Fruit fly (Drosophila melanogaster): ENCODE data around the gene CG3437.

DNA sequence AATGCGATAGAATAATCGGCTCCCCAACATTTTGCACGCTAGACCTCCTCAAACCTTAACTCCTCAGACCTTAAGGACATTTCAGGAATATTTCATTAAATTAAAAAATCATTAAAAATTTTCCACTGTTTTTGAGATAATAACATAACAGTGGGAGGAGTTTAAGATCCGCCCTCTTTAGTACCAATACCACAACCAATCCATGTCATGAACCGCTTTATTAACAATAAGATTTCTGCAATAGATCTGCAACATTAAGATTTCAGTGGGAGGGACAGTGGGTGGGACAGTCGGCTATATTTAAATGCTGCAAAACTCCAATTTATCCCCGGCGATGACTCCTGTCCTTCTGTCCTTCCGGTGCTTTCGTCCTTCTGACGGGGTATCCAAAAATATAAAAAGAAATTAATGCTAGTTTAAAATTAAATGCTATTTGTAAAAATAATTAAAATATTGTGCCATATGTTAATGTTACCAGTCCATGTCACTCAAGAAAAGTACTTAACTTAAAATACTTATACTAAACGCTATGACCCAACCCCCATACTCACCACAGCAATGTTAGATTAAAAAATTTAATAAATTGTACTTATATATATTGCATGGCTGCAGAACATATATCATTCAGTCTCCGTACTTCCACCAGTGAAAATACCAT lies 14.7 kb downstream of the CG3437 start, which contains the start of gene Srg3:
- TF ChIP-seq CG8478 (optimal IDR thresholded peaks at IDR 0.05) = no peak
- peak in 1 of 2 experiments; percentile 16 for TF ChIP-seq CTCF (optimal IDR thresholded peaks at IDR 0.05)
